Fruit fly (Drosophila melanogaster) whole organism, wandering third instar larva: ENCODE results near the gene CG8813.

ENCODE experiments used
- Abd-B ChIP-seq: fragments of >200 bp; optimal IDR thresholded peaks from 2 replicates; lab custom pipeline; 2017; ENCODE audit warnings: missing biosample characterization, missing genetic modification characterization
- CG32264 ChIP-seq: fragments of 200-800 bp; sonication (Bioruptor generic); optimal IDR thresholded peaks from 2 replicates; lab custom pipeline; 2016; ENCODE audit warnings: missing biosample characterization, missing genetic modification characterization
- CG9705 ChIP-seq: fragments of 200-800 bp; sonication (Bioruptor generic); optimal IDR thresholded peaks from 2 replicates; lab custom pipeline; 2018; ENCODE audit warnings: missing biosample characterization, mild to moderate bottlenecking, missing genetic modification characterization
- CrebA ChIP-seq: fragments of 200-800 bp; sonication (Bioruptor generic); optimal IDR thresholded peaks from 2 replicates; lab custom pipeline; 2016; ENCODE audit warnings: missing biosample characterization, mild to moderate bottlenecking, missing genetic modification characterization, borderline replicate concordance
- Dfd ChIP-seq: fragments of >200 bp; optimal IDR thresholded peaks from 2 replicates; lab custom pipeline; 2017; ENCODE audit warnings: missing biosample characterization, missing genetic modification characterization
- Dif ChIP-seq: fragments of 200-275, 200-300 bp; sonication (Bioruptor generic); optimal IDR thresholded peaks from 2 replicates; lab custom pipeline; 2018; ENCODE audit warnings: missing biosample characterization, missing genetic modification characterization; ENCODE audit not compliant: partially characterized antibody
- GATAd ChIP-seq: sonication (Bioruptor generic); optimal IDR thresholded peaks from 2 replicates; lab custom pipeline; 2016; ENCODE audit warnings: missing biosample characterization, missing genetic modification characterization
- HLH106 ChIP-seq: fragments of 200-800 bp; optimal IDR thresholded peaks from 3 replicates; lab custom pipeline; 2019; ENCODE audit warnings: missing biosample characterization, mild to moderate bottlenecking, missing genetic modification characterization, moderate library complexity
- Hnf4 ChIP-seq: fragments of 200-800 bp; sonication (Bioruptor generic); optimal IDR thresholded peaks from 2 replicates; lab custom pipeline; 2016; ENCODE audit warnings: missing biosample characterization, mild to moderate bottlenecking, missing genetic modification characterization
- Hr83 ChIP-seq: fragments of 200-300 bp; sonication (Bioruptor generic); optimal IDR thresholded peaks from 2 replicates; lab custom pipeline; 2016; ENCODE audit warnings: missing biosample characterization, mild to moderate bottlenecking, missing genetic modification characterization, moderate library complexity; ENCODE audit not compliant: poor library complexity, severe bottlenecking
- Jra ChIP-seq: sonication (Bioruptor generic); optimal IDR thresholded peaks from 2 replicates; lab custom pipeline; 2016; ENCODE audit warnings: missing biosample characterization, missing genetic modification characterization
- Myc ChIP-seq: fragments of >200 bp; optimal IDR thresholded peaks from 2 replicates; lab custom pipeline; 2017
- OdsH ChIP-seq: fragments of 200-800 bp; sonication (Bioruptor generic); optimal IDR thresholded peaks from 2 replicates; lab custom pipeline; 2016; ENCODE audit warnings: missing biosample characterization, mild to moderate bottlenecking, missing genetic modification characterization
- Rel ChIP-seq, 2 experiments: fragments of 200-800 bp; sonication (Bioruptor generic) in 1 of 2; optimal IDR thresholded peaks; 2 replicates in 1 of 2; 3 replicates in 1 of 2; lab custom pipeline; 2016 to 2019; ENCODE audit warnings: mild to moderate bottlenecking in 2 of 2, missing biosample characterization in 2 of 2, missing genetic modification characterization in 2 of 2, moderate library complexity in 1 of 2
- Sp1 ChIP-seq: fragments of 200-800 bp; sonication (Bioruptor generic); optimal IDR thresholded peaks from 3 replicates; lab custom pipeline; 2019; ENCODE audit warnings: missing biosample characterization, mild to moderate bottlenecking, missing genetic modification characterization, moderate library complexity
- Vsx2 ChIP-seq: fragments of 200-300, 225-300 bp; sonication (Bioruptor generic); optimal IDR thresholded peaks from 2 replicates; lab custom pipeline; 2018; ENCODE audit warnings: missing biosample characterization, missing genetic modification characterization; ENCODE audit not compliant: partially characterized antibody
- brk ChIP-seq: fragments of 200-800 bp; sonication (Bioruptor generic); optimal IDR thresholded peaks from 2 replicates; lab custom pipeline; 2016; ENCODE audit warnings: missing biosample characterization, mild to moderate bottlenecking, missing genetic modification characterization
- dl ChIP-seq, 2 experiments: fragments of 175-275, 200-275 bp in 1 of 2; fragments of 200-275 bp in 1 of 2; sonication (Bioruptor generic); optimal IDR thresholded peaks; lab custom pipeline; 2018; ENCODE audit warnings: mild to moderate bottlenecking in 2 of 2, missing biosample characterization in 2 of 2, missing genetic modification characterization in 2 of 2, moderate library complexity in 2 of 2; ENCODE audit not compliant: partially characterized antibody in 2 of 2, insufficient read depth in 1 of 2
- dmrt93B ChIP-seq: fragments of 200-800 bp; sonication (Bioruptor generic); optimal IDR thresholded peaks from 2 replicates; lab custom pipeline; 2018; ENCODE audit warnings: missing biosample characterization, mild to moderate bottlenecking, missing genetic modification characterization
- ey ChIP-seq: fragments of 200-800 bp; sonication (Bioruptor generic); optimal IDR thresholded peaks from 2 replicates; lab custom pipeline; 2016; ENCODE audit warnings: missing biosample characterization, missing genetic modification characterization
- foxo ChIP-seq, 2 experiments: fragments of 200-800 bp; sonication (Bioruptor generic); optimal IDR thresholded peaks; 2 replicates in 1 of 2; 3 replicates in 1 of 2; lab custom pipeline; 2016 to 2017; ENCODE audit warnings: missing biosample characterization in 2 of 2, missing genetic modification characterization in 2 of 2
- fru ChIP-seq: fragments of 200-800 bp; sonication (Bioruptor generic); optimal IDR thresholded peaks from 3 replicates; lab custom pipeline; 2016; ENCODE audit warnings: missing biosample characterization, mild to moderate bottlenecking, missing genetic modification characterization
- h ChIP-seq: fragments of 200-800 bp; sonication (Bioruptor generic); optimal IDR thresholded peaks from 3 replicates; lab custom pipeline; 2016; ENCODE audit warnings: missing biosample characterization, mild to moderate bottlenecking, missing genetic modification characterization
- jim ChIP-seq: fragments of 175-275, 200-325 bp; sonication (Bioruptor generic); optimal IDR thresholded peaks from 2 replicates; lab custom pipeline; 2016; ENCODE audit warnings: missing biosample characterization, mild to moderate bottlenecking, missing genetic modification characterization
- lola ChIP-seq: fragments of >200 bp; optimal IDR thresholded peaks from 2 replicates; lab custom pipeline; 2017; ENCODE audit warnings: missing biosample characterization, missing genetic modification characterization
- psq ChIP-seq: fragments of 200-800 bp; sonication (Bioruptor generic); optimal IDR thresholded peaks from 3 replicates; lab custom pipeline; 2017; ENCODE audit warnings: missing biosample characterization, mild to moderate bottlenecking, missing genetic modification characterization, moderate library complexity
- sv ChIP-seq: fragments of 200-800 bp; sonication (Bioruptor generic); optimal IDR thresholded peaks from 3 replicates; lab custom pipeline; 2016; ENCODE audit warnings: missing biosample characterization, missing genetic modification characterization
- woc ChIP-seq: sonication (Bioruptor generic); optimal IDR thresholded peaks from 2 replicates; lab custom pipeline; 2016; ENCODE audit warnings: missing biosample characterization, mild to moderate bottlenecking, missing genetic modification characterization

The CG8813 gene

DNA sequence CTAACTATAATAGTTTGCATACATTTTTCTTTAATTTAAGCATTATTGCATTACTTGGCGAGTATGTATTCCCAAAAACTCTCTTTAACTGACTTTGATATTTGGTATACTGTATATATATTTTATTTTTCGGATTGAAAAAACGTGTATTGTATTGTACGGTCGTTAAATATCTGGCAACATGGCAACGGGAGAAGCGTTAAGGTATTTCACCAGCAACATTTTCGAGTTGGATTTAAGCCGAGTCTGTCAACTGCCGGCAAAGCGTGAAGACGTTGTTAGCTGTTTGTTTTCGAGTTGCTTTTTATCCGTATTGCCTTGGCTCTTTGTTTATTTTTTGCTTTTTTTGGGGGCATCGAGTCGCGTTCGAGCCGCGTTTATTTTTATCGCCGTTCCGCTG is 29.6 kb upstream of the CG8813 start, which contains the start of gene CG2975:
Gene CG2975 (plus strand): TSS at position 275 of the 400 bp plus-strand sequence.
- no peak for TF ChIP-seq jim
- TF ChIP-seq, all 38 proteins: peak for 0

DNA sequence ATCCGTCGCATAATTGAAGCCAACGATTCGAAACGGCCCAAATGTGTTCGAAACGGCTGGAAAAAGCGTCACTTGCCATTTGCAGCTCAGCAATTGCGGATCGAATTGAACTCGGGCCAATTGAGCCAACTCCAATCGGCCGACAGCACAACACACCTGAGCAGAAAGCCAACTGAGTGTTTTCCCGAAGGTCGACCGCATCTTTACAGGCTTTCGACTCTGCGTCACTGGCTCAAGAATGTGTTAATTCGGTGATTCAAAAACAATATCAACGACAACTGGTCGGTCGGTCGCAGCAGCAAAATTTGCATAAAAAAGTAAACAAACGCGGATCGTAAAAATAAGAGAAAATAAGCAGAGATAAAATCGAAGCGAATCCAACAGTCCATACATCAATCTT is 29.1 kb upstream of the CG8813 start:
- no peak for TF ChIP-seq Dif
- no peak for TF ChIP-seq sv (GFP tag; lab: Kevin White, UChicago)
- TF ChIP-seq OdsH (GFP tag; lab: Kevin White, UChicago): no peak
- no peak for TF ChIP-seq woc (GFP tag; lab: Kevin White, UChicago)
- no peak for TF ChIP-seq Hr83
- TF ChIP-seq foxo (GFP tag; optimal IDR thresholded peaks at IDR 0.05; lab: Kevin White, UChicago): no peak
- TF ChIP-seq brk: no peak
- TF ChIP-seq ey (GFP tag; lab: Kevin White, UChicago): no peak
- no peak for TF ChIP-seq CG9705 (GFP tag; lab: Kevin White, UChicago)
- no peak for TF ChIP-seq h (GFP tag; lab: Kevin White, UChicago)
- TF ChIP-seq CG32264 (GFP tag; lab: Kevin White, UChicago): no peak
- no peak for TF ChIP-seq Abd-B (GFP tag; lab: Kevin White, UChicago)
- TF ChIP-seq GATAd (GFP tag; lab: Kevin White, UChicago): no peak

DNA sequence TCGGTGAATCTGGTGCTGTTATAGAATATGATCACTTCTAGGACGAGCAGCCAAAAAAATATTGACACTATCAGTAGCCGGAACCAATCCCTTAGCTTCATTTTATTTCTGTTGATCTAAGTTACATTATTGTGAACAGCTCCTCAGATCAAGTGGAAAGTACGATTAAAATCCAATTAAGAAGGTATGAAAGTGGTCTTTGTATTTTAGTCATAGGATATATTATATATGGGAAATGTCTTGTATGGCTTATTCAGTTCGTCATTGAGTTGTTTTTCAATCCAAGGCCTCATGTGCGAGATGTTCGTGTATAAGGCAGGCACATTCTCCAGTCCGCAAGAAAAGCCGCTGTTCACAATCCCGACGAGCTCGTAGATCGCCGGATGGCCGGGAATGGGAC is 25.0 kb upstream of the CG8813 start, which contains the start of gene CG18558:
Gene CG18558 (minus strand): TSS at position 101 of the 400 bp plus-strand sequence.
- TF ChIP-seq jim (no peak), Rel (GFP tag; optimal IDR thresholded peaks at IDR 0.05; lab: Kevin White, UChicago) (no peak), Rel (tag; optimal IDR thresholded peaks at IDR 0.05; lab: Kevin White, UChicago) (no peak), CG32264 (GFP tag; lab: Kevin White, UChicago) (no peak), Dfd (GFP tag; lab: Kevin White, UChicago) (no peak), Jra (GFP tag; lab: Kevin White, UChicago) (no peak)

DNA sequence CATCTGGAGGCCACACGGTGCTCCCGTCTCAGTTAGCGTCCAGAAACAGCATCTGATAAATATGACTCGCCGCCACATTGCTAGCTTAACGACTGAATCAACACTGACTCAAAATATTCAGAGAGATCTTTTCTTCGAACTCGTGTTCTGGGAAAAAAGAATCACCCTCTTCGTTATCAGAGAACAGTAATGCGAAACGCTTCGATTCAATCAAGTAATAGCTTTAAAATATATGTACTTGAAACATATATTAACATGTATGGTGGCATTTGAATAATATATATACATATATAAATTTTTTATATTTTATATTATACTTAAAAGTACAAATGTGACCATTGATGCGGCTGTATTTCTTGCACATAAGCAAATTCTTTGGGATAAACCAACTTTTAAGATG is 23.8 kb upstream of the CG8813 start, which contains the start of gene CG18557:
Gene CG18557 (minus strand): TSS at position 101 of the 400 bp plus-strand sequence.
- TF ChIP-seq foxo (GFP tag; optimal IDR thresholded peaks at IDR 0.05; lab: Kevin White, UChicago): no peak
- TF ChIP-seq dl (GFP tag; optimal IDR thresholded peaks at IDR 0.05; lab: Kevin White, UChicago; ENCODE audit: insufficient read depth in 1 of 2, partially characterized antibody in 2 of 2): no peak
- TF ChIP-seq Dif: no peak
- TF ChIP-seq Hnf4 (GFP tag; lab: Kevin White, UChicago): no peak
- no peak for TF ChIP-seq brk
- TF ChIP-seq Myc (lab: Kevin White, UChicago): no peak
- TF ChIP-seq Rel (GFP tag; optimal IDR thresholded peaks at IDR 0.05; lab: Kevin White, UChicago): no peak
- peak; percentile 31 for TF ChIP-seq Rel (tag; optimal IDR thresholded peaks at IDR 0.05; lab: Kevin White, UChicago)
- no peak for TF ChIP-seq lola (GFP tag; lab: Kevin White, UChicago)
- peak; percentile 1 for TF ChIP-seq fru (GFP tag; lab: Kevin White, UChicago)
- no peak for TF ChIP-seq OdsH (GFP tag; lab: Kevin White, UChicago)
- TF ChIP-seq, all 38 proteins: peak for 2

DNA sequence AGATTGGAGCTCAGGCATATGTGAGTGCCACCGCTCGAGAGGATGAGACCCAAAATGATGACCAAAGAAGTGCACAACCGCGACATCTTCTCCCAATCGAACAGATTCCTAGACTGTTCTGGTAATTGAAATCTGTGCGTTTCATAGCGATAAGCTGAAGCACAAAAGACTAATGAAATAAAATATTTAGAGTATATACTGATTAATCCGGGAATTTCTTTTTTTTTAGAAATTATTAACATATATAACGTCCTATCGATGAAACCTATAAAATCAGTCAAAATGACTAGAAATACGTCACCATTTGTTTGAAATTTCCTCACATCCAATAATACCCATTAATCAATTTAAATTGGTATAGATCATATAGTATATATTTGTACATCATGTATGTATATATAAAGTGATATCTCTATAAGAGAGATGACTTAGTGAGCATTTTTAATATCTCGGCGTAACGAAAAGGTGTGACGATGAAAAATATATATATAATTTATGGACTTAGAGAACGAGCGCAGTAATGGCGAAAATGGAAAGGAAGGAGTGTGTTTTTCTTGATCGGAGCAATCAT is 22.3 kb upstream of the CG8813 start, which contains the start of the genes CG3117 and CG2983:
Gene CG3117 (minus strand): TSS at position 101 of the 571 bp plus-strand sequence.
Gene CG2983 (plus strand): TSS at position 521 of the 571 bp plus-strand sequence.
- TF ChIP-seq Rel (GFP tag; optimal IDR thresholded peaks at IDR 0.05; lab: Kevin White, UChicago): no peak
- peak; percentile 81 for TF ChIP-seq Rel (tag; optimal IDR thresholded peaks at IDR 0.05; lab: Kevin White, UChicago)
- TF ChIP-seq OdsH (GFP tag; lab: Kevin White, UChicago): no peak
- TF ChIP-seq lola (GFP tag; lab: Kevin White, UChicago): no peak
- TF ChIP-seq Hnf4 (GFP tag; lab: Kevin White, UChicago): no peak
- TF ChIP-seq, all 38 proteins: peak for 1

DNA sequence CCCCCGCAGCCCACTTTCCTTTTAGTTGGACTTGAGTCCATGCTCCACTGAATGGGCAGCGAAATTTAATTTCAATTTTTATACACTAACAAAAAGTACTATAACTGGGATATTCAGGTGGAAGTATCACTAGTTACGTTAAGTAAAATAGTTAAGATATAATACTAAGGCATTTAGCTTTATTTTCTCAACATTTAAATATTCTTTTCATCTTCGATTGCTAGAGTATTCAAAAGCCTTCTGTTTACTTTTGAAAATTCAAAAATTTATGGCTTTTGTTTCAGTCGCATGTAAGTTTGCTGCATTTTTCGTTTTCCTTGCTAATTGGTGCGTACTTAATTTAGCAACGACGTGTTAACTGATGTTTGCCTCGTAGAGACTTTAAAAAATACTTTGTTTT is 17.9 kb upstream of the CG8813 start:
- TF ChIP-seq lola (GFP tag; lab: Kevin White, UChicago) (no peak), Dif (no peak), Hnf4 (GFP tag; lab: Kevin White, UChicago) (no peak), psq (GFP tag; lab: Kevin White, UChicago) (no peak), ey (GFP tag; lab: Kevin White, UChicago) (no peak), h (GFP tag; lab: Kevin White, UChicago) (no peak), OdsH (GFP tag; lab: Kevin White, UChicago) (no peak), brk (no peak), CG32264 (GFP tag; lab: Kevin White, UChicago) (no peak), Sp1 (GFP tag; lab: Kevin White, UChicago) (no peak), Vsx2 (GFP tag; lab: Kevin White, UChicago) (no peak), Rel (GFP tag; optimal IDR thresholded peaks at IDR 0.05; lab: Kevin White, UChicago) (no peak), Rel (tag; optimal IDR thresholded peaks at IDR 0.05; lab: Kevin White, UChicago) (no peak), dmrt93B (no peak), jim (no peak), HLH106 (tag; lab: Kevin White, UChicago) (no peak), CrebA (GFP tag; lab: Kevin White, UChicago) (no peak)
